Worm (Caenorhabditis elegans): Measurements from ENCODE around the gene unc-103.

Gene unc-103

ce11 chrIII:4153299-4153698 lies 38.1 kb downstream of the unc-103 start, which contains the start of gene glod-4:
Gene glod-4, plus strand, starts transcription at chrIII:4153599.
- no peak for TF ChIP-seq nhr-237 (tag; optimal IDR thresholded peaks at IDR 0.05)
- TF ChIP-seq fkh-4 (tag; optimal IDR thresholded peaks at IDR 0.05; ENCODE audit: borderline replicate concordance), result no peak
- no peak for TF ChIP-seq dsc-1 (tag; optimal IDR thresholded peaks at IDR 0.05)
- TF ChIP-seq snu-23 (GFP tag; optimal IDR thresholded peaks at IDR 0.05), result no peak
- no peak for TF ChIP-seq unc-86 (tag; optimal IDR thresholded peaks at IDR 0.05)
- TF ChIP-seq nhr-12 (tag; optimal IDR thresholded peaks at IDR 0.05), result no peak
- no peak for TF ChIP-seq nhr-28 (tag; optimal IDR thresholded peaks at IDR 0.05)
- no peak for TF ChIP-seq grh-1 (GFP tag; IDR thresholded peaks at IDR 0.05)
- no peak for TF ChIP-seq C16A3.4 (tag; optimal IDR thresholded peaks at IDR 0.05)
- TF ChIP-seq ceh-88 (GFP tag; IDR thresholded peaks at IDR 0.05), result no peak
- no peak for TF ChIP-seq nhr-11 (tag; optimal IDR thresholded peaks at IDR 0.05)
- TF ChIP-seq sptf-1 (tag; optimal IDR thresholded peaks at IDR 0.05), result no peak
- TF ChIP-seq unc-130 (tag; optimal IDR thresholded peaks at IDR 0.05), result no peak
- no peak for TF ChIP-seq ztf-4 (tag; optimal IDR thresholded peaks at IDR 0.05)
- no peak for TF ChIP-seq lin-35 (GFP tag; optimal IDR thresholded peaks at IDR 0.05)

DNA sequence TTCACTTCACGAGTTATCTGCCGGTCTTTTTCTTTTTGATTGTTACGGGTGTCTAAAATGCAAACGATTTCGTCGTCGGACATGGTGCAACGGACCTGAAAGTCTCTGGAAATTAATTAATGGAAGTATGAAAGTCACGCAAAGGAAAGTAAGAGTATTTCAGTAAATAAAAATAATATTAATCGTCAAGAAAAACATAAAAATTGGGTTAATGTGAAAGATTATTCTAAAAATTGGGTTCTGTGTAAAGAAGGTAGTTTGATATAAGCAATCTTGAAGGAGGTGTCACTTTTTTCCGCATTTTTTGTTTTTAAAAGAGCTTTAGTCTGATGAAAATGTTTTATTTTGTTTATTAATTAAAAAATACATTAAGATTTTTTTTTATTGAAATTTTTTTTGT lies 42.1 kb downstream of the unc-103 start, which contains the start of gene C16C10.9:
Gene C16C10.9, minus strand, starts transcription at position 101 of the 400 bp plus-strand sequence.
- no peak for TF ChIP-seq fos-1 (tag; optimal IDR thresholded peaks at IDR 0.05)
- no peak for TF ChIP-seq unc-62 (GFP tag; optimal IDR thresholded peaks at IDR 0.05)
- no peak for TF ChIP-seq ceh-88 (GFP tag; IDR thresholded peaks at IDR 0.05)
- no peak for TF ChIP-seq ets-5 (GFP tag; IDR thresholded peaks at IDR 0.05)
- TF ChIP-seq jun-1 (tag; optimal IDR thresholded peaks at IDR 0.05), result no peak
- no peak for TF ChIP-seq C16A3.4 (tag; optimal IDR thresholded peaks at IDR 0.05)
- TF ChIP-seq sptf-1 (tag; optimal IDR thresholded peaks at IDR 0.05), result no peak

- no peak for TF ChIP-seq zag-1 (tag; optimal IDR thresholded peaks at IDR 0.05)
- no peak for TF ChIP-seq ets-5 (GFP tag; IDR thresholded peaks at IDR 0.05)
- TF ChIP-seq tlp-1 (tag; optimal IDR thresholded peaks at IDR 0.05), result no peak
- TF ChIP-seq ama-1 (optimal IDR thresholded peaks at IDR 0.05), result no peak
- no peak for TF ChIP-seq C16A3.4 (tag; optimal IDR thresholded peaks at IDR 0.05)
- TF ChIP-seq nhr-19 (GFP tag; conservative IDR thresholded peaks at IDR 0.05), result no peak
- no peak for TF ChIP-seq zip-4 (GFP tag; optimal IDR thresholded peaks at IDR 0.05)
Measured at ce11 chrIII:4160937-4161336, 45.8 kb downstream of the unc-103 start, which contains the start of gene C01G12.16. Gene C01G12.16, plus strand, starts transcription at chrIII:4161237.

ce11 chrIII:4164071-4164470 lies 48.9 kb downstream of the unc-103 start, which contains the start of gene C16C10.8:
Gene C16C10.8, minus strand, starts transcription at chrIII:4164171.
- TF ChIP-seq ceh-82 (tag; optimal IDR thresholded peaks at IDR 0.05), result no peak
- TF ChIP-seq nhr-19 (GFP tag; conservative IDR thresholded peaks at IDR 0.05), result no peak
- no peak for TF ChIP-seq jun-1 (tag; optimal IDR thresholded peaks at IDR 0.05)
- no peak for TF ChIP-seq efl-1 (optimal IDR thresholded peaks at IDR 0.05)
- TF ChIP-seq efl-1 (GFP tag; optimal IDR thresholded peaks at IDR 0.05 in 1 of 2), result no peak
- TF ChIP-seq nhr-84 (tag; optimal IDR thresholded peaks at IDR 0.05), result no peak
- TF ChIP-seq ztf-4 (tag; optimal IDR thresholded peaks at IDR 0.05), result no peak
- TF ChIP-seq isw-1 (GFP tag; IDR thresholded peaks at IDR 0.05), result no peak
- TF ChIP-seq mdl-1 (tag; optimal IDR thresholded peaks at IDR 0.05), result no peak
- no peak for TF ChIP-seq mab-9 (GFP tag; IDR thresholded peaks at IDR 0.05)
- no peak for TF ChIP-seq skn-1 (tag; optimal IDR thresholded peaks at IDR 0.05)
- no peak for TF ChIP-seq ceh-90 (tag; optimal IDR thresholded peaks at IDR 0.05)
- TF ChIP-seq sptf-1 (tag; optimal IDR thresholded peaks at IDR 0.05), result no peak
- TF ChIP-seq lin-39 (tag; optimal IDR thresholded peaks at IDR 0.05), result no peak
- TF ChIP-seq snpc-4 (tag; optimal IDR thresholded peaks at IDR 0.05), result no peak
- TF ChIP-seq snu-23 (GFP tag; optimal IDR thresholded peaks at IDR 0.05), result no peak
- TF ChIP-seq dsc-1 (tag; optimal IDR thresholded peaks at IDR 0.05), result no peak
- TF ChIP-seq lin-15B (tag; optimal IDR thresholded peaks at IDR 0.05), result no peak
- no peak for TF ChIP-seq ceh-88 (GFP tag; IDR thresholded peaks at IDR 0.05)

- TF ChIP-seq pag-3 (tag; optimal IDR thresholded peaks at IDR 0.05; ENCODE audit: borderline replicate concordance, insufficient read depth) (no peak), zag-1 (tag; optimal IDR thresholded peaks at IDR 0.05) (no peak), aha-1 (tag; optimal IDR thresholded peaks at IDR 0.05) (no peak), C16A3.4 (tag; optimal IDR thresholded peaks at IDR 0.05) (no peak), nhr-11 (tag; optimal IDR thresholded peaks at IDR 0.05) (no peak), hlh-4 (tag; optimal IDR thresholded peaks at IDR 0.05) (no peak), skn-1 (tag; optimal IDR thresholded peaks at IDR 0.05) (no peak), lin-35 (GFP tag; optimal IDR thresholded peaks at IDR 0.05) (no peak), lin-39 (tag; optimal IDR thresholded peaks at IDR 0.05) (no peak), pqm-1 (tag; optimal IDR thresholded peaks at IDR 0.05) (no peak), jun-1 (tag; optimal IDR thresholded peaks at IDR 0.05) (no peak), snpc-4 (tag; optimal IDR thresholded peaks at IDR 0.05) (no peak), ceh-8 (GFP tag; optimal IDR thresholded peaks at IDR 0.05) (no peak), xbp-1 (tag; optimal IDR thresholded peaks at IDR 0.05) (no peak)
Measured at ce11 chrIII:4166745-4167144, 51.6 kb downstream of the unc-103 start, which contains the start of gene rnf-5. Gene rnf-5, minus strand, starts transcription at chrIII:4166845.

Measured in whole organism, L1 larva.